Worm (Caenorhabditis elegans) whole organism, midembryonic: ENCODE results near the gene tdo-2.

Experiments
- T22C8.4 ChIP-seq: fragments of 200-800 bp; sonication (Bioruptor generic); IDR thresholded peaks from 2 replicates; pipeline ENCODE4 v1.3.6; 2022; ENCODE audit warnings: missing genetic modification characterization, missing compliant biosample characterization
- klf-2 ChIP-seq: fragments of 200-800 bp; sonication (Bioruptor generic); conservative IDR thresholded peaks from 2 replicates; pipeline ENCODE4 v1.3.6; 2022; ENCODE audit warnings: missing genetic modification reagents, missing genetic modification characterization, missing compliant biosample characterization
- ztf-29 ChIP-seq: fragments of 200-800 bp; sonication (Bioruptor generic); IDR thresholded peaks from 2 replicates; pipeline ENCODE4 v1.3.6; 2022; ENCODE audit warnings: missing genetic modification reagents, missing genetic modification characterization, missing compliant biosample characterization

ce11 chrIII:5897468-5897867, 22.3 kb downstream of the tdo-2 start:
- TF ChIP-seq ztf-29 (GFP tag; lab: Robert Waterston, UW) (no peak), T22C8.4 (GFP tag; lab: Robert Waterston, UW) (no peak), klf-2 (GFP tag; lab: Robert Waterston, UW) (no peak)
